Worm (Caenorhabditis elegans): ENCODE measurements around the gene Y65A5A.24.
A peak's percentile ranks its signal among the peaks of the same experiment; 100 is the strongest.

Gene Y65A5A.24

ce11 chrIV:16399017-16399416 lies 5.2 kb downstream of the Y65A5A.24 start (continued):
- TF ChIP-seq lin-40 (tag; optimal IDR thresholded peaks at IDR 0.05) (peak; percentile 29), snpc-1.1 (tag; optimal IDR thresholded peaks at IDR 0.05; ENCODE audit: insufficient read depth) (peak; percentile 38), aptf-2 (GFP tag; conservative IDR thresholded peaks at IDR 0.05) (no peak), ekl-4 (GFP tag; IDR thresholded peaks at IDR 0.05) (peak; percentile 55; the same call in 1 of the 2 replicates), T07F8.4 (tag; optimal IDR thresholded peaks at IDR 0.05) (peak; percentile 57), tlf-1 (GFP tag; optimal IDR thresholded peaks at IDR 0.05) (peak; percentile 40), ztf-25 (GFP tag; IDR thresholded peaks at IDR 0.05) (0 out of 2 replicates have a peak, but pooled peaks have one; percentile 61), rpc-1 (optimal IDR thresholded peaks at IDR 0.05) (peak; percentile 92), rpc-1 (tag; optimal IDR thresholded peaks at IDR 0.05) (peak; percentile 91), lsy-27 (tag; optimal IDR thresholded peaks at IDR 0.05; ENCODE audit: borderline replicate concordance, insufficient read depth) (no peak), dox-1 (GFP tag; IDR thresholded peaks at IDR 0.05) (no peak; the same call in 1 of the 2 replicates), zfh-2 (GFP tag; conservative IDR thresholded peaks at IDR 0.05) (peak; percentile 28; the same call in 1 of the 2 replicates), athp-1 (tag; optimal IDR thresholded peaks at IDR 0.05) (peak; percentile 42), B0019.2 (GFP tag; conservative IDR thresholded peaks at IDR 0.05) (no peak), rec-8 (tag; optimal IDR thresholded peaks at IDR 0.05) (peak; percentile 43 to 66), F52B5.7 (tag; optimal IDR thresholded peaks at IDR 0.05) (peak; percentile 64), egl-44 (GFP tag; IDR thresholded peaks at IDR 0.05) (peak; percentile 90), snpc-1.3 (tag; optimal IDR thresholded peaks at IDR 0.05; ENCODE audit: insufficient read depth) (peak; percentile 88), F33H1.4 (GFP tag; IDR thresholded peaks at IDR 0.05) (no peak), B0336.3 (GFP tag; IDR thresholded peaks at IDR 0.05) (no peak), pbrm-1 (GFP tag; IDR thresholded peaks at IDR 0.05) (peak; percentile 71), F49E8.2 (tag; optimal IDR thresholded peaks at IDR 0.05; ENCODE audit: insufficient read depth) (peak; percentile 67), nhr-179 (tag; optimal IDR thresholded peaks at IDR 0.05) (peak; percentile 56), madf-10 (tag; optimal IDR thresholded peaks at IDR 0.05) (peak; percentile 48), lin-26 (GFP tag; IDR thresholded peaks at IDR 0.05) (peak; percentile 89), tbp1 (GFP tag; optimal IDR thresholded peaks at IDR 0.05) (peak; percentile 96), ztf-18 (tag; optimal IDR thresholded peaks at IDR 0.05) (peak; percentile 84), ceh-40 (GFP tag; IDR thresholded peaks at IDR 0.05) (0 out of 2 replicates have a peak, but pooled peaks have one; percentile 77), ama-1 (optimal IDR thresholded peaks at IDR 0.05) (no peak), ama-1 (GFP tag; optimal IDR thresholded peaks at IDR 0.05) (peak; percentile 31 to 88), snpc-3.4 (tag; optimal IDR thresholded peaks at IDR 0.05) (peak; percentile 31), zim-3 (tag; optimal IDR thresholded peaks at IDR 0.05) (peak; percentile 26), die-1 (tag; optimal IDR thresholded peaks at IDR 0.05) (peak; percentile 86), akir-1 (GFP tag; optimal IDR thresholded peaks at IDR 0.05) (no peak), ceh-91 (GFP tag; IDR thresholded peaks at IDR 0.05) (no peak)

DNA sequence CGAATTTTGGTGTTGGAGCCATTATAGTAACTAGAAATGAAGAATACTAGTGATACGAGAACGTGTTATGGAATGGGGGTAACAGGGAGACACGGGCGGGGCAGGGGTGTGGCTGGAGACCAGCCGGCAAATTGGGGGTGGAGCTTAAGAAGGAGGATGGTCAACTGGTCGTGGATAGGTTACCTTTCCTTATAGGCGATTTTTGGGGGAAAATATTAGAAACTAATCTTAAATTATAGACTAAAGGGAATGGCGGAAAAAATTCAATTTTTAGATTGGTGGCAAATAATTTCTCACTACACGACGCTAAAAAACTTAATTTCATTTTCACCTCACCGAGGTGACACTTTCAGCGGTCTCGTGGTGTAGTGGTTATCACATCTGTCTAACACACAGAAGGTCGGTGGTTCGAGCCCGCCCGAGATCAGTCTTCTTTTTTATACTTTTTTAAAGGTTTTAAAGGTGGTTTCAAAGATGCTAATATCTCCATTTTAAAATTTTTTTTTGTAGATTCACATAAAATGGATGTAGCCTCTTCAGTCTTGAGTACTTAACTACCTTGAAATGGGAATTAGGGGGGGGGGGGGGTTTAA lies 6.1 kb downstream of the Y65A5A.24 start, which contains the start of gene Y65A5A.1:
Gene Y65A5A.1, minus strand, starts transcription at position 51 of the 593 bp plus-strand sequence.
- TF ChIP-seq hmg-1.2 (GFP tag; IDR thresholded peaks at IDR 0.05), result peak; percentile 55
- peak; percentile 14 for TF ChIP-seq lin-54 (GFP tag; optimal IDR thresholded peaks at IDR 0.05)
- peak; percentile 67 for TF ChIP-seq ZK185.1 (tag; optimal IDR thresholded peaks at IDR 0.05; ENCODE audit: poor library complexity, severe bottlenecking)
- no peak for TF ChIP-seq Y79H2A.3 (GFP tag; conservative IDR thresholded peaks at IDR 0.05)
- no peak for TF ChIP-seq cebp-2 (GFP tag; IDR thresholded peaks at IDR 0.05)
- TF ChIP-seq nhr-27 (tag; optimal IDR thresholded peaks at IDR 0.05), result no peak
- peak; percentile 19 for TF ChIP-seq repo-1 (tag; optimal IDR thresholded peaks at IDR 0.05)
- TF ChIP-seq ceh-27 (GFP tag; optimal IDR thresholded peaks at IDR 0.05), result no peak
- peak; percentile 70; the same call in 1 of the 2 replicates for TF ChIP-seq pbrm-1 (GFP tag; IDR thresholded peaks at IDR 0.05)
- no peak for TF ChIP-seq dpff-1 (tag; optimal IDR thresholded peaks at IDR 0.05)
- TF ChIP-seq mxl-1 (tag; optimal IDR thresholded peaks at IDR 0.05), result no peak
- no peak for TF ChIP-seq egl-44 (GFP tag; IDR thresholded peaks at IDR 0.05)
- peak; percentile 71 for TF ChIP-seq snpc-1.3 (tag; optimal IDR thresholded peaks at IDR 0.05; ENCODE audit: insufficient read depth)
- TF ChIP-seq ztf-28 (GFP tag; IDR thresholded peaks at IDR 0.05), result 0 out of 2 replicates have a peak, but pooled peaks have one; percentile 19
- TF ChIP-seq dox-1 (GFP tag; IDR thresholded peaks at IDR 0.05), result peak; percentile 61; the same call in 1 of the 2 replicates
- peak; percentile 81 for TF ChIP-seq snpc-3.4 (tag; optimal IDR thresholded peaks at IDR 0.05)
- peak; percentile 93 for TF ChIP-seq attf-6 (GFP tag; IDR thresholded peaks at IDR 0.05)
- TF ChIP-seq rec-8 (tag; optimal IDR thresholded peaks at IDR 0.05), result peak in 1 of 2 experiments; percentile 12
